Fruit fly (Drosophila melanogaster): ENCODE results near the gene CG16888.

The CG16888 gene

DNA sequence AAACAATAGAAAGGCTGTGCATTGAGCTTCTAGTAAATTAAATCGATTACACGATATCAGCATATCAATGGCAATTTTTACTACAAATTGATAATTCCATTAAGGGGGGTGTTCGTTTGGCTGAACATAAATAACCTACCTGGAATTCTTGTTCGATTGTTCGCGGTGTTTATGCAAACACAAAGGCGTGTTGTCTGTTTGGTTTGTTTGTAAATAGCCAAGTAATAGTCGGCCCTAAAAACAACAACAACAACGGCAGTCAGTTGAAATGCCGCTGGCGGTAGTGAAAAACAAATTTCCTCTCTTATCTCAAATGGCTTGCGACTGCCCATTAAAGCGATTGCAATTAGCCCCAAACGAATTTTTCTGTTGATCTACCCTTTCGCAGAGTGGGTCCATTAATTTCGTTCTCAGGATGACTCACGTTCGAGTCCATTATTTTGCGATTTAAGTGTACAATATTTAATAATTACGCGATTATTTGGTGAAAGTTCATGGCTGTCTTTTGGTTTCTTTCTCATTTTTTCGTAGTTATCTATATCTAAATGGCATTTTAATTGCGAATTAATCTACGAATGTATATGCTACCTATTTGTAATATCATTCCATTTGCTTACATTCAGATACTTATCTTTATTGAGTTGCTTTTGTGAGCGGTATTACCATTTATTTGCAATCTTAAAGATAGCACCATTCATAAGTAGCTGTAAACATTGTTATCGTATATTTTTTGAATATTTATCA is 25.8 kb upstream of the CG16888 start (continued):
- TF ChIP-seq sima (GFP tag; optimal IDR thresholded peaks at IDR 0.05) (no peak), BEAF-32 (GFP tag; optimal IDR thresholded peaks at IDR 0.05) (no peak), Dek (tag; optimal IDR thresholded peaks at IDR 0.05) (peak; percentile 27), en (GFP tag; optimal IDR thresholded peaks at IDR 0.05) (no peak), wor (GFP tag; IDR thresholded peaks at IDR 0.05) (no peak), D19B (GFP tag; optimal IDR thresholded peaks at IDR 0.05) (no peak), CG16863 (GFP tag; optimal IDR thresholded peaks at IDR 0.05) (peak; percentile 15), nerfin-1 (tag; optimal IDR thresholded peaks at IDR 0.05) (no peak), Fer1 (GFP tag; optimal IDR thresholded peaks at IDR 0.05) (peak; percentile 39), CG12391 (tag; optimal IDR thresholded peaks at IDR 0.05) (no peak), CG3281 (GFP tag; optimal IDR thresholded peaks at IDR 0.05) (peak; percentile 25), Opbp (GFP tag; IDR thresholded peaks at IDR 0.05; ENCODE audit: partially characterized antibody) (no peak), abd-A (tag; optimal IDR thresholded peaks at IDR 0.05) (peak; percentile 38), row (GFP tag; IDR thresholded peaks at IDR 0.05) (peak; percentile 53), bab2 (GFP tag; optimal IDR thresholded peaks at IDR 0.05) (no peak), CG10543 (GFP tag; optimal IDR thresholded peaks at IDR 0.05) (peak; percentile 0), Oli (tag; optimal IDR thresholded peaks at IDR 0.05) (peak; percentile 12), scrt (GFP tag; optimal IDR thresholded peaks at IDR 0.05) (peak; percentile 17), CG17359 (tag; optimal IDR thresholded peaks at IDR 0.05) (peak; percentile 33), CG17385 (GFP tag; optimal IDR thresholded peaks at IDR 0.05) (no peak), h (optimal IDR thresholded peaks at IDR 0.05) (no peak), ken (GFP tag; IDR thresholded peaks at IDR 0.05) (0 out of 3 replicates have a peak, but pooled peaks have one; percentile 6), slou (GFP tag; optimal IDR thresholded peaks at IDR 0.05) (no peak), CG7786 (GFP tag; optimal IDR thresholded peaks at IDR 0.05) (no peak), CG18619 (GFP tag; optimal IDR thresholded peaks at IDR 0.05) (peak; percentile 34), CG6683 (GFP tag; optimal IDR thresholded peaks at IDR 0.05) (no peak), Tbp (GFP tag; optimal IDR thresholded peaks at IDR 0.05) (no peak), btn (GFP tag; optimal IDR thresholded peaks at IDR 0.05) (peak; percentile 16), CG15601 (tag; optimal IDR thresholded peaks at IDR 0.05) (peak; percentile 9), Ets97D (GFP tag; optimal IDR thresholded peaks at IDR 0.05) (no peak), chif (GFP tag; optimal IDR thresholded peaks at IDR 0.05) (peak; percentile 10 to 28), CG9932 (GFP tag; IDR thresholded peaks at IDR 0.05) (peak; percentile 42; the same call in 1 of the 2 replicates), CG10979 (tag; optimal IDR thresholded peaks at IDR 0.05) (no peak), CG12236 (GFP tag; optimal IDR thresholded peaks at IDR 0.05) (no peak), Med (GFP tag) (peak; percentile 77), CG17328 (GFP tag; IDR thresholded peaks at IDR 0.05) (no peak), Hr51 (GFP tag; optimal IDR thresholded peaks at IDR 0.05) (peak in 1 of 2 experiments; percentile 43), Max (GFP tag; optimal IDR thresholded peaks at IDR 0.05) (no peak), vvl (GFP tag; IDR thresholded peaks at IDR 0.05) (no peak), Hmr (GFP tag; optimal IDR thresholded peaks at IDR 0.05) (peak; percentile 18), CG3407 (GFP tag; optimal IDR thresholded peaks at IDR 0.05) (peak; percentile 34), sug (tag; optimal IDR thresholded peaks at IDR 0.05) (peak; percentile 41), ems (GFP tag; optimal IDR thresholded peaks at IDR 0.05) (peak; percentile 13), salm (tag; optimal IDR thresholded peaks at IDR 0.05) (peak; percentile 22), B-H1 (GFP tag; IDR thresholded peaks at IDR 0.05) (no peak), z (GFP tag; IDR thresholded peaks at IDR 0.05) (no peak), vnd (GFP tag; IDR thresholded peaks at IDR 0.05; ENCODE audit: partially characterized antibody) (no peak), fd3F (GFP tag; optimal IDR thresholded peaks at IDR 0.05) (no peak), Oaz (GFP tag; IDR thresholded peaks at IDR 0.05) (no peak), CG43689 (GFP tag; IDR thresholded peaks at IDR 0.05) (no peak)

All from whole organism, embryonic.